Fruit fly (Drosophila melanogaster): ENCODE measurements around the gene CG45079.

The CG45079 gene

DNA sequence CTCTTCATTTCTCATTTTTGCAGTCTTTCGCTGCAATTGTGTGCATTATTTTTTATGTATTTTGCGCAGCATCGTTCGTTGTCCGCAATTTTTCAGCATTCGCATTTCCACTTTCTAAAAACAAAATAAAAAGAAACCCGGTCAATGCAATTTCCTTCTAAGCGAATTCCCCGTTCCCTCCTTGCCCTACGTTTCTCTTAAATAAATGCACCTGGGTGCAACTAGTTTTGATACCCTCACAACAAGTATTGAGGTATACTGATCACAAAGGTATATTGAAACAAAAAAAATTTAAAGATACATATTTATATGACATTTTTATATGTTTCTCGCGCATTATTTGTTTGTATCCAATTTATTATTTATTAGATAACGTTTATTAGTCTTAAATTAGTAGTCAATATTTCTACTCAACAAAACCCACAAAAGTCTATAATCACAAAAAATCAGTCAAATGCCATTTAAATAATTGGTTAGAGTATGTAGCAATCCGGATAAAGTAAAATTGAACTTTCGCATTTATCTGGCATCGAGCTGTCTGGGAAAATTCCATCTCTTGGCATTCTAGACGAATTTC, 42.8 kb upstream of the CG45079 start (continued):
- no peak for TF ChIP-seq CG6854 (GFP tag; optimal IDR thresholded peaks at IDR 0.05)
- peak; percentile 75 for TF ChIP-seq CG3919 (GFP tag; optimal IDR thresholded peaks at IDR 0.05)
- peak; percentile 80 for TF ChIP-seq Ets96B (tag; optimal IDR thresholded peaks at IDR 0.05)
- TF ChIP-seq CG34406 (GFP tag; optimal IDR thresholded peaks at IDR 0.05): peak; percentile 58
- TF ChIP-seq CG7368 (GFP tag; optimal IDR thresholded peaks at IDR 0.05): peak; percentile 46
- no peak for TF ChIP-seq CG10631 (GFP tag; optimal IDR thresholded peaks at IDR 0.05)
- peak; percentile 30 for TF ChIP-seq lz (GFP tag; optimal IDR thresholded peaks at IDR 0.05)
- peak; percentile 82 for TF ChIP-seq Lpt (GFP tag; optimal IDR thresholded peaks at IDR 0.05)
- peak; percentile 92 for TF ChIP-seq CG8119 (GFP tag; IDR thresholded peaks at IDR 0.05)
- TF ChIP-seq Ets21C (GFP tag; optimal IDR thresholded peaks at IDR 0.05): no peak

DNA sequence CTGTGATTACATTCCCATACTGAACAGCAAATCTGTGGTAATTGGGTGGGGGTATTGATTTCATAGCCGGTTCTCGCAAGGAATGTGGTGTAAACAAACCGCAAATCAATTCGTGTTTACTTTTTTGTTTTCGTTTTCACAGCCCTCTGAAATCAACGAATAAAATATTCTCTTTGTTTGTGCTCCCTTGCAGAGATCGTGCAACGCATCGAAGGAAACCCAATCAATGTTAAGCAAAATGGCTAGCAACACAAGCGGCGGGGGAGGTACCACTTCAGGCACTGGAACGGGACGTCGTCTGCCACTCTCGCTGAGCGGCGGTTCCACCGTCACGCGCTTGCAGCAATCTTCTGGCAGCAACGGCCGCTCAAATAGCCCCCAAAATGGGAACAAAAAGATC, 41.8 kb upstream of the CG45079 start:
- TF ChIP-seq Sox15 (GFP tag; optimal IDR thresholded peaks at IDR 0.05) (no peak), OdsH (GFP tag; optimal IDR thresholded peaks at IDR 0.05) (no peak), fkh (GFP tag; optimal IDR thresholded peaks at IDR 0.05) (peak; percentile 26)

dm6 chr3R:17085029-17085807, 39.1 kb upstream of the CG45079 start, which contains the start of gene GckIII:
GckIII (plus strand) TSS chr3R:17085513.
- TF ChIP-seq Eip93F (GFP tag; optimal IDR thresholded peaks at IDR 0.05) (peak; percentile 16), CG6808 (GFP tag; optimal IDR thresholded peaks at IDR 0.05) (peak; percentile 44), esn (GFP tag; optimal IDR thresholded peaks at IDR 0.05) (no peak)

- no peak for TF ChIP-seq CG10631 (GFP tag; optimal IDR thresholded peaks at IDR 0.05)
- peak; percentile 94 for TF ChIP-seq fkh (GFP tag; optimal IDR thresholded peaks at IDR 0.05)
- TF ChIP-seq CG6808 (GFP tag; optimal IDR thresholded peaks at IDR 0.05): peak; percentile 100
- TF ChIP-seq Sox15 (GFP tag; optimal IDR thresholded peaks at IDR 0.05): no peak
Observed at dm6 chr3R:17087977-17088618, 36.2 kb upstream of the CG45079 start, which contains the start of gene cal1. cal1 (plus strand) TSS chr3R:17088280.

dm6 chr3R:17108881-17109280, 15.4 kb upstream of the CG45079 start:
- TF ChIP-seq Ets21C (GFP tag; optimal IDR thresholded peaks at IDR 0.05) (no peak), vri (GFP tag; optimal IDR thresholded peaks at IDR 0.05) (no peak), acj6 (GFP tag; optimal IDR thresholded peaks at IDR 0.05) (no peak), CG10631 (GFP tag; optimal IDR thresholded peaks at IDR 0.05) (no peak), svp (GFP tag) (no peak), salr (GFP tag; optimal IDR thresholded peaks at IDR 0.05) (no peak), Met (GFP tag; optimal IDR thresholded peaks at IDR 0.05) (no peak), Ets96B (tag; optimal IDR thresholded peaks at IDR 0.05) (no peak), Hr4 (GFP tag; optimal IDR thresholded peaks at IDR 0.05) (no peak), CG3919 (GFP tag; optimal IDR thresholded peaks at IDR 0.05) (no peak), Smox (GFP tag; optimal IDR thresholded peaks at IDR 0.05) (no peak), net (GFP tag; optimal IDR thresholded peaks at IDR 0.05) (no peak), CG6792 (GFP tag; optimal IDR thresholded peaks at IDR 0.05) (no peak), CG15336 (GFP tag; IDR thresholded peaks at IDR 0.05) (no peak), Sox14 (GFP tag; optimal IDR thresholded peaks at IDR 0.05) (no peak), CG32006 (GFP tag; optimal IDR thresholded peaks at IDR 0.05) (no peak), eg (GFP tag; IDR thresholded peaks at IDR 0.05) (no peak), CG6163 (GFP tag; IDR thresholded peaks at IDR 0.05) (no peak)
